Worm (Caenorhabditis elegans) whole organism, mixed stage, embryonic: ENCODE data around the gene tbx-38.

Experiments
- M03D4.4 ChIP-seq: sonication (generic microtip); optimal IDR thresholded peaks from 2 replicates; lab custom pipeline; 2017; ENCODE audit warnings: mild to moderate bottlenecking, missing genetic modification characterization, missing compliant biosample characterization
- ceh-43 ChIP-seq: fragments of 200-800 bp; sonication (Bioruptor generic); optimal IDR thresholded peaks from 2 replicates; lab custom pipeline; 2018; ENCODE audit warnings: mild to moderate bottlenecking, missing genetic modification characterization, moderate library complexity, missing compliant biosample characterization
- mep-1 ChIP-seq: fragments of 150-350 bp; optimal IDR thresholded peaks from 2 replicates; lab custom pipeline; 2017; ENCODE audit warnings: missing biosample characterization, missing genetic modification reagents, missing genetic modification characterization, inconsistent platforms
- mls-2 ChIP-seq: sonication (generic microtip); optimal IDR thresholded peaks from 2 replicates; lab custom pipeline; 2016; ENCODE audit warnings: mild to moderate bottlenecking, missing genetic modification characterization, moderate library complexity, missing compliant biosample characterization
- nhr-237 ChIP-seq: fragments of 150-350 bp; optimal IDR thresholded peaks from 2 replicates; lab custom pipeline; 2014; ENCODE audit warnings: missing biosample characterization, missing genetic modification characterization
- nhr-28 ChIP-seq: fragments of 150-350 bp; optimal IDR thresholded peaks from 2 replicates; lab custom pipeline; 2014; ENCODE audit warnings: missing biosample characterization, missing genetic modification characterization
- snpc-4 ChIP-seq: fragments of 150-350 bp; optimal IDR thresholded peaks from 2 replicates; lab custom pipeline; 2014; ENCODE audit warnings: missing biosample characterization, missing genetic modification characterization
- sptf-1 ChIP-seq: sonication (generic microtip); optimal IDR thresholded peaks from 2 replicates; lab custom pipeline; 2017; ENCODE audit warnings: mild to moderate bottlenecking, missing genetic modification characterization, moderate library complexity, missing compliant biosample characterization
- unc-120 ChIP-seq: sonication (generic microtip); optimal IDR thresholded peaks from 2 replicates; lab custom pipeline; 2017; ENCODE audit warnings: missing genetic modification characterization, missing compliant biosample characterization; ENCODE audit not compliant: poor library complexity, severe bottlenecking
- ztf-11 ChIP-seq: fragments of 150-350 bp; optimal IDR thresholded peaks from 2 replicates; lab custom pipeline; 2014; ENCODE audit warnings: missing biosample characterization, missing genetic modification characterization

DNA sequence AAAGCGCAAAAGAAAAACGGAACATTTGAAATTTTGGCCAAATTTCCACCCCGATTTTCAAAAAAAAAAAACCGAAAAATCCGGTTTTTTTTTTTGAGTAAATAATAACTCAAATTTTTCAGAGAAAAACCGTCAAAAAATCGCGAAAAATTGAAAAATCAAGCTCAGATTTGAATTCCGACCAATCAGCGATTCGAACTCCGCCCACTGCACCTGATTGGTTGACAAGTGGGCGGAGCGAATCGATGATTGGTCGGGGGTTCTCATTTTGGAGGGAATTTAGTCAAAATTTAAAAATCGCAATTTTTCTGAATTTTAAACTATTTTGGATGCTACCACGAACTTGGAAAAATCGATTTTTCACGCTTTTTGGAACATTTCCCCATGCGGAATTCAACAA, 43.2 kb upstream of the tbx-38 start:
- TF ChIP-seq M03D4.4 (tag; lab: Kevin White, UChicago) (no peak), snpc-4 (tag; lab: Kevin White, UChicago) (no peak), ztf-11 (tag; lab: Kevin White, UChicago) (no peak), ceh-43 (no peak), mep-1 (tag; lab: Kevin White, UChicago) (no peak), nhr-237 (tag; lab: Kevin White, UChicago) (no peak), unc-120 (tag; lab: Kevin White, UChicago) (no peak), sptf-1 (tag; lab: Kevin White, UChicago) (no peak), nhr-28 (no peak), mls-2 (no peak)
